Worm (Caenorhabditis elegans) whole organism, late embryonic: ENCODE measurements around the gene F56C4.4.

Source experiments
- C38D4.7 ChIP-seq: fragments of 200-800 bp; sonication (Bioruptor generic); optimal IDR thresholded peaks from 2 replicates; lab custom pipeline; 2018; ENCODE audit warnings: mild to moderate bottlenecking, missing genetic modification characterization, moderate library complexity, missing compliant biosample characterization
- ama-1 ChIP-seq: fragments of 150-350 bp; optimal IDR thresholded peaks from 2 replicates; lab custom pipeline; 2014
- elt-2 ChIP-seq: sonication (generic microtip); optimal IDR thresholded peaks from 2 replicates; lab custom pipeline; 2016; ENCODE audit warnings: missing genetic modification reagents, missing genetic modification characterization, missing compliant biosample characterization
- hlh-13 ChIP-seq: fragments of 200-800 bp; sonication (Bioruptor generic); optimal IDR thresholded peaks from 2 replicates; lab custom pipeline; 2018; ENCODE audit warnings: mild to moderate bottlenecking, missing genetic modification characterization, missing compliant biosample characterization
- nhr-232 ChIP-seq: sonication (generic microtip); optimal IDR thresholded peaks from 2 replicates; lab custom pipeline; 2016; ENCODE audit warnings: missing genetic modification characterization, missing compliant biosample characterization

DNA sequence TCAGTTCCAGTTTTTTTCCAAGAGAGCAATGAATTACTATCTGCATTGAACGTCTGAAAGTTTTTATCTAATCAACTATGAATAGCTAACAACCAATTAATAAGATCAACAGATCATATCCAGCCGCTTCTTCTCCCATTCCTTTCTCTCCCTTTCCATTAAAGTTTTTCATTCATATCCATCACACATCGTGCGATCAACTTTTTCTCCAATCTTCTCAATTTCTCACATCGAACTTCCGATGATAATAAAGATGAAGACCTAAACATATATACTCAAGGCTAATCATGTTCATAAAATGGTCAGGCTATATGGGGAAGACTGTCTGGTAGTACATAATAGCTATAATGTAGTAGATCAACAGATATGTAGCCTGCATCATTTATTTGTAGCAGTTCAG lies 18.8 kb downstream of the F56C4.4 start:
- TF ChIP-seq nhr-232 (tag; lab: Kevin White, UChicago) (no peak), hlh-13 (GFP tag; lab: Kevin White, UChicago) (no peak), elt-2 (tag; lab: Kevin White, UChicago) (no peak), C38D4.7 (GFP tag; lab: Kevin White, UChicago) (no peak), ama-1 (no peak)
